Worm (Caenorhabditis elegans) whole organism, mixed stage, embryonic: Measurements from ENCODE around the gene K09E2.1.
A peak's percentile ranks its signal among the peaks of the same experiment; 100 is the strongest.

Experiments used
- M03D4.4 ChIP-seq: sonication (generic microtip); optimal IDR thresholded peaks from 2 replicates; lab custom pipeline; 2017; ENCODE audit warnings: mild to moderate bottlenecking, missing genetic modification characterization, missing compliant biosample characterization
- bed-3 ChIP-seq: fragments of 200-800 bp; sonication (Bioruptor generic); optimal IDR thresholded peaks from 3 replicates; lab custom pipeline; 2018; ENCODE audit warnings: mild to moderate bottlenecking, missing genetic modification characterization, moderate library complexity, missing compliant biosample characterization
- blmp-1 ChIP-seq: fragments of 150-350 bp; optimal IDR thresholded peaks from 2 replicates; lab custom pipeline; 2014; ENCODE audit warnings: missing biosample characterization, missing genetic modification characterization
- ceh-39 ChIP-seq: fragments of 150-350 bp; optimal IDR thresholded peaks from 2 replicates; lab custom pipeline; 2014; ENCODE audit warnings: missing biosample characterization, missing genetic modification characterization
- ceh-43 ChIP-seq: fragments of 200-800 bp; sonication (Bioruptor generic); optimal IDR thresholded peaks from 2 replicates; lab custom pipeline; 2018; ENCODE audit warnings: mild to moderate bottlenecking, missing genetic modification characterization, moderate library complexity, missing compliant biosample characterization
- ceh-83 ChIP-seq: fragments of 200-800 bp; sonication (Bioruptor generic); optimal IDR thresholded peaks from 2 replicates; lab custom pipeline; 2018; ENCODE audit warnings: mild to moderate bottlenecking, missing genetic modification characterization, missing compliant biosample characterization
- ces-1 ChIP-seq: fragments of 150-350 bp; optimal IDR thresholded peaks from 2 replicates; lab custom pipeline; 2014; ENCODE audit warnings: missing biosample characterization, missing genetic modification reagents, missing genetic modification characterization
- cnd-1 ChIP-seq: fragments of 200-800 bp; sonication (Bioruptor generic); optimal IDR thresholded peaks from 2 replicates; lab custom pipeline; 2018; ENCODE audit warnings: mild to moderate bottlenecking, missing genetic modification characterization, missing compliant biosample characterization
- drap-1 ChIP-seq: fragments of 200-800 bp; sonication (Bioruptor generic); optimal IDR thresholded peaks from 3 replicates; lab custom pipeline; 2018; ENCODE audit warnings: mild to moderate bottlenecking, missing genetic modification characterization, missing compliant biosample characterization
- elt-1 ChIP-seq: sonication (generic microtip); optimal IDR thresholded peaks from 2 replicates; lab custom pipeline; 2017; ENCODE audit warnings: missing genetic modification characterization, mild to moderate bottlenecking, missing compliant biosample characterization, antibody characterized with exemption, moderate library complexity, borderline replicate concordance; ENCODE audit not compliant: insufficient read depth
- elt-3 ChIP-seq: fragments of 150-350 bp; optimal IDR thresholded peaks from 2 replicates; lab custom pipeline; 2014; ENCODE audit warnings: missing biosample characterization, missing genetic modification characterization
- flh-1 ChIP-seq: fragments of 200-800 bp; sonication (Bioruptor generic); optimal IDR thresholded peaks from 2 replicates; lab custom pipeline; 2018; ENCODE audit warnings: mild to moderate bottlenecking, missing genetic modification characterization, moderate library complexity, missing compliant biosample characterization
- ham-2 ChIP-seq: fragments of 200-800 bp; sonication (Bioruptor generic); optimal IDR thresholded peaks from 2 replicates; lab custom pipeline; 2018; ENCODE audit warnings: mild to moderate bottlenecking, missing genetic modification characterization, missing compliant biosample characterization
- hlh-1 ChIP-seq: fragments of 150-350 bp; optimal IDR thresholded peaks from 2 replicates; lab custom pipeline; 2014; ENCODE audit warnings: missing biosample characterization, missing genetic modification reagents, missing genetic modification characterization
- lin-13 ChIP-seq: fragments of 150-350 bp; optimal IDR thresholded peaks from 2 replicates; lab custom pipeline; 2014; ENCODE audit warnings: missing biosample characterization, missing genetic modification characterization
- lin-32 ChIP-seq: fragments of 200-800 bp; sonication (Bioruptor generic); optimal IDR thresholded peaks from 2 replicates; lab custom pipeline; 2018; ENCODE audit warnings: mild to moderate bottlenecking, missing genetic modification characterization, missing compliant biosample characterization
- lsy-2 ChIP-seq: fragments of 150-350 bp; optimal IDR thresholded peaks from 2 replicates; lab custom pipeline; 2014; ENCODE audit warnings: missing biosample characterization, missing genetic modification characterization
- mab-5 ChIP-seq: fragments of 150-350 bp; optimal IDR thresholded peaks from 2 replicates; lab custom pipeline; 2014; ENCODE audit warnings: missing biosample characterization, missing genetic modification characterization
- mep-1 ChIP-seq: fragments of 150-350 bp; optimal IDR thresholded peaks from 2 replicates; lab custom pipeline; 2017; ENCODE audit warnings: missing biosample characterization, missing genetic modification reagents, missing genetic modification characterization, inconsistent platforms
- mls-2 ChIP-seq: sonication (generic microtip); optimal IDR thresholded peaks from 2 replicates; lab custom pipeline; 2016; ENCODE audit warnings: mild to moderate bottlenecking, missing genetic modification characterization, moderate library complexity, missing compliant biosample characterization
- nhr-12 ChIP-seq: fragments of 150-350 bp; optimal IDR thresholded peaks from 2 replicates; lab custom pipeline; 2014; ENCODE audit warnings: missing biosample characterization, missing genetic modification characterization
- nhr-2 ChIP-seq: fragments of 150-350 bp; optimal IDR thresholded peaks from 2 replicates; lab custom pipeline; 2014; ENCODE audit warnings: missing biosample characterization, missing genetic modification characterization
- nhr-237 ChIP-seq: fragments of 150-350 bp; optimal IDR thresholded peaks from 2 replicates; lab custom pipeline; 2014; ENCODE audit warnings: missing biosample characterization, missing genetic modification characterization
- nhr-28 ChIP-seq: fragments of 150-350 bp; optimal IDR thresholded peaks from 2 replicates; lab custom pipeline; 2014; ENCODE audit warnings: missing biosample characterization, missing genetic modification characterization
- nhr-76 ChIP-seq: sonication (generic microtip); optimal IDR thresholded peaks from 2 replicates; lab custom pipeline; 2017; ENCODE audit warnings: missing biosample characterization, missing genetic modification characterization
- pha-4 ChIP-seq: fragments of 150-350 bp; optimal IDR thresholded peaks from 2 replicates; lab custom pipeline; 2018; ENCODE audit warnings: missing biosample characterization, missing genetic modification reagents, missing genetic modification characterization
- sem-2 ChIP-seq: fragments of 200-800 bp; sonication (Bioruptor generic); optimal IDR thresholded peaks from 2 replicates; lab custom pipeline; 2018; ENCODE audit warnings: mild to moderate bottlenecking, missing genetic modification characterization, missing compliant biosample characterization
- snpc-4 ChIP-seq: fragments of 150-350 bp; optimal IDR thresholded peaks from 2 replicates; lab custom pipeline; 2014; ENCODE audit warnings: missing biosample characterization, missing genetic modification characterization
- sptf-1 ChIP-seq: sonication (generic microtip); optimal IDR thresholded peaks from 2 replicates; lab custom pipeline; 2017; ENCODE audit warnings: mild to moderate bottlenecking, missing genetic modification characterization, moderate library complexity, missing compliant biosample characterization
- tbx-8 ChIP-seq: fragments of 200-800 bp; sonication (Bioruptor generic); optimal IDR thresholded peaks from 2 replicates; lab custom pipeline; 2018; ENCODE audit warnings: mild to moderate bottlenecking, missing genetic modification characterization, moderate library complexity, missing compliant biosample characterization
- unc-120 ChIP-seq: sonication (generic microtip); optimal IDR thresholded peaks from 2 replicates; lab custom pipeline; 2017; ENCODE audit warnings: missing genetic modification characterization, missing compliant biosample characterization; ENCODE audit not compliant: poor library complexity, severe bottlenecking
- unc-39 ChIP-seq: fragments of 150-350 bp; optimal IDR thresholded peaks from 2 replicates; lab custom pipeline; 2014; ENCODE audit warnings: missing biosample characterization, missing genetic modification characterization
- unc-62 ChIP-seq: fragments of 150-350 bp; optimal IDR thresholded peaks from 2 replicates; lab custom pipeline; 2014; ENCODE audit warnings: missing biosample characterization, missing genetic modification reagents, missing genetic modification characterization
- zip-8 ChIP-seq: fragments of 150-350 bp; optimal IDR thresholded peaks from 2 replicates; lab custom pipeline; 2014; ENCODE audit warnings: missing biosample characterization, missing genetic modification characterization
- ztf-11 ChIP-seq: fragments of 150-350 bp; optimal IDR thresholded peaks from 2 replicates; lab custom pipeline; 2014; ENCODE audit warnings: missing biosample characterization, missing genetic modification characterization

Gene K09E2.1

DNA sequence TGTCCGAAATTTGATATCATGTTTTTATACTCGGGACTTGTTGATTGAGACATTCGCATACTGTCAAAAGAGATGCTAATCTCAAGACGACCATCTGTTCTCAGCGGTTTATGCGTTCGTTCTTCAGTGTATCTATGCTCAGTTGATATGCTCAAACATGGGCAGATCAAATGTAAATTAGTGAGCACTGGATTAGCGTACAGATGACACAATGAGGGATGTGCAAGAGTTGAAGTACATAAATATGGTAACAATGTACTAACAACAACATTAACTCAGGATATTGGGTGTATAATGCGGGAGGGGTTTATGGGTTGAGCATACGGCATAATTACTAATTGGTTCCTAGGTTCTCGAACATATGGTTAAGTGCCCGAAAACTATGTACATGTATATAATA is 19.2 kb upstream of the K09E2.1 start:
- TF ChIP-seq elt-3 (tag; lab: Kevin White, UChicago) (no peak), sptf-1 (tag; lab: Kevin White, UChicago) (no peak), drap-1 (no peak), nhr-237 (tag; lab: Kevin White, UChicago) (no peak), blmp-1 (tag; lab: Kevin White, UChicago) (no peak), mab-5 (tag; lab: Kevin White, UChicago) (no peak), zip-8 (no peak), pha-4 (tag; lab: Kevin White, UChicago) (no peak), unc-62 (no peak), lin-32 (GFP tag; lab: Kevin White, UChicago) (peak; percentile 26), sem-2 (no peak), ceh-83 (GFP tag; lab: Kevin White, UChicago) (no peak), flh-1 (GFP tag; lab: Kevin White, UChicago) (no peak), nhr-2 (tag; lab: Kevin White, UChicago) (peak; percentile 52), unc-39 (tag; lab: Kevin White, UChicago) (no peak), hlh-1 (tag; lab: Kevin White, UChicago) (no peak), lsy-2 (tag; lab: Kevin White, UChicago) (no peak), tbx-8 (no peak), mls-2 (tag; lab: Kevin White, UChicago) (peak; percentile 9), ceh-43 (no peak), ztf-11 (tag; lab: Kevin White, UChicago) (no peak), nhr-12 (tag; lab: Kevin White, UChicago) (no peak), nhr-76 (tag; lab: Kevin White, UChicago) (no peak), nhr-28 (tag; lab: Kevin White, UChicago) (no peak), ceh-39 (tag; lab: Kevin White, UChicago) (no peak), unc-120 (tag; lab: Kevin White, UChicago) (no peak), cnd-1 (tag; lab: Kevin White, UChicago) (peak; percentile 54), elt-1 (tag; lab: Kevin White, UChicago) (no peak), snpc-4 (tag; lab: Kevin White, UChicago) (no peak), lin-13 (tag; lab: Kevin White, UChicago) (no peak), mep-1 (tag; lab: Kevin White, UChicago) (no peak), ham-2 (GFP tag; lab: Kevin White, UChicago) (no peak), ces-1 (GFP tag; lab: Kevin White, UChicago) (peak; percentile 66), bed-3 (GFP tag; lab: Kevin White, UChicago) (no peak), M03D4.4 (tag; lab: Kevin White, UChicago) (no peak)

DNA sequence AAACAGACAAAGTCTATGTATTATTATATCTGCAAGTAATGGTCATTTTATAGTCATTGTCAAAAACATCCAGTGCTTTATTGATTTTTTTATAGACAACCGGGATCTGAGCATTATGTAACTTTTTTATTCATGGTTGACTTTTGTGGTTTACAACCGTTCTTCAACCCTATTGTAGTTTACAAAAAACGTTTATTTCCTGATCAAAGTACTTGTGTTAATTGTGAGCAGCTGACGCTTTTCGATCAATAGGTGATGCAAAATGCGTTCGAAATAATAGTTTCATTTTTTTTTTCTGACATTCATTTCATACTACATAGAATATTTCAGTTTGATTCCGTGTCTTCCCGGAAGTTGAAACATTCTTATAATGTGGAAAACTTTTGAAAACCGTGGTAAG is 8.9 kb upstream of the K09E2.1 start, which contains the start of the genes K09E2.2 and K09E2.3:
Gene K09E2.2, plus strand, starts transcription at position 301 of the 400 bp plus-strand sequence.
Gene K09E2.3, plus strand, starts transcription at position 325 of the 400 bp plus-strand sequence.
- TF ChIP-seq nhr-2 (tag; lab: Kevin White, UChicago) (no peak), ham-2 (GFP tag; lab: Kevin White, UChicago) (no peak), sem-2 (no peak), ceh-39 (tag; lab: Kevin White, UChicago) (no peak), ceh-83 (GFP tag; lab: Kevin White, UChicago) (no peak), hlh-1 (tag; lab: Kevin White, UChicago) (no peak), flh-1 (GFP tag; lab: Kevin White, UChicago) (no peak), nhr-12 (tag; lab: Kevin White, UChicago) (no peak), mep-1 (tag; lab: Kevin White, UChicago) (no peak), bed-3 (GFP tag; lab: Kevin White, UChicago) (no peak), unc-120 (tag; lab: Kevin White, UChicago) (no peak), mls-2 (tag; lab: Kevin White, UChicago) (no peak), drap-1 (no peak), elt-3 (tag; lab: Kevin White, UChicago) (no peak), nhr-28 (tag; lab: Kevin White, UChicago) (no peak), pha-4 (tag; lab: Kevin White, UChicago) (no peak), ceh-43 (no peak), nhr-237 (tag; lab: Kevin White, UChicago) (no peak)
- TF ChIP-seq, all 35 proteins: peak for 0

DNA sequence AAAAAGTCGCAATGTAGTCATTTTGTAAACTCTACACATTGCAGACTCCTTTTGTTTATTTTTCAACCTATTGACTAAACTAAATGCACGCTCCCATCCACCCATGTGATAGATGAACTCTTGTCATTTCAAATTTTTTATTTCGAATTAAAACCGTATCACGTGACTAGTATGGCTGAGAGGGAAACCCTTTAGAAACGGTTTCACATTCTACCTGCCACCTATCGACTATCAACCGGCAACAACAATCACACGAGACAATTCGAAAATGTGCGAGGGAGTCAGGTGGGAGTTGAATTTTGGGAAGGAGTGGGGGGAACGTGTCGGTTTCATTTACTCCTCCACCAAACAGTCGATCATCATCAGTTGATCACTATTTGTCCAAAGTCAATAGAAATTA is 7.2 kb upstream of the K09E2.1 start:
- TF ChIP-seq ceh-39 (tag; lab: Kevin White, UChicago): no peak
- no peak for TF ChIP-seq nhr-76 (tag; lab: Kevin White, UChicago)
